In genomic region chrII:10868670-10869246, ce11 we compare ENCODE assay signal across 1 worm cellular context.
A peak's percentile ranks its signal among the peaks of the same experiment; 100 is the strongest.
TF ChIP-seq lines count a peak whose summit lies in the region.

gmps-1 (minus strand) TSS chrII:10868720.
cap-2 (plus strand) TSS chrII:10869196.

TF ChIP-seq in whole organism, L4 larva, 104 proteins besides CTCF, POLR2A, EP300 and RAD21 (continued from another document):
- TF ChIP-seq duxl-1 (tag; optimal IDR thresholded peaks at IDR 0.05; lab: Kevin White, UChicago; ENCODE audit: poor library complexity), result peak; percentile 94
- TF ChIP-seq R02D3.7 (tag; optimal IDR thresholded peaks at IDR 0.05; lab: Kevin White, UChicago), result peak; percentile 48
- TF ChIP-seq nhr-76 (tag; optimal IDR thresholded peaks at IDR 0.05; lab: Kevin White, UChicago), result peak; percentile 35
- peak; percentile 70 for TF ChIP-seq unc-130 (GFP tag; optimal IDR thresholded peaks at IDR 0.05; lab: Kevin White, UChicago)
- peak; percentile 95 for TF ChIP-seq ceh-20 (GFP tag; IDR thresholded peaks at IDR 0.05; lab: Robert Waterston, UW)
- no peak for TF ChIP-seq daf-12 (tag; optimal IDR thresholded peaks at IDR 0.05; lab: Kevin White, UChicago)
- TF ChIP-seq T20F7.1 (GFP tag; optimal IDR thresholded peaks at IDR 0.05; lab: Kevin White, UChicago), result peak; percentile 89
- peak; percentile 83 for TF ChIP-seq php-3 (GFP tag; IDR thresholded peaks at IDR 0.05; lab: Robert Waterston, UW)
- peak; percentile 74 for TF ChIP-seq set-16 (GFP tag; IDR thresholded peaks at IDR 0.05; lab: Robert Waterston, UW)
- TF ChIP-seq nhr-48 (tag; optimal IDR thresholded peaks at IDR 0.05; lab: Kevin White, UChicago), result peak; percentile 90
- TF ChIP-seq D1046.2 (GFP tag; IDR thresholded peaks at IDR 0.05; lab: Robert Waterston, UW), result peak; percentile 7; the same call in 1 of the 2 replicates
- peak; percentile 79 for TF ChIP-seq jun-1 (tag; optimal IDR thresholded peaks at IDR 0.05; lab: Kevin White, UChicago)
- peak; percentile 12 for TF ChIP-seq pqm-1 (tag; optimal IDR thresholded peaks at IDR 0.05; lab: Kevin White, UChicago)
- TF ChIP-seq F26F4.8 (GFP tag; conservative IDR thresholded peaks at IDR 0.05; lab: Robert Waterston, UW), result no peak
- TF ChIP-seq nhr-41 (GFP tag; IDR thresholded peaks at IDR 0.05; lab: Robert Waterston, UW), result no peak
- peak; percentile 61 to 78 for TF ChIP-seq mdl-1 (tag; optimal IDR thresholded peaks at IDR 0.05; lab: Kevin White, UChicago)
- peak; percentile 75 for TF ChIP-seq ces-1 (GFP tag; optimal IDR thresholded peaks at IDR 0.05; lab: Kevin White, UChicago)
- TF ChIP-seq lin-39 (tag; optimal IDR thresholded peaks at IDR 0.05; lab: Kevin White, UChicago), result peak; percentile 67
- TF ChIP-seq nhr-77 (tag; optimal IDR thresholded peaks at IDR 0.05; lab: Kevin White, UChicago), result peak; percentile 96
- TF ChIP-seq nhr-10 (tag; optimal IDR thresholded peaks at IDR 0.05; lab: Kevin White, UChicago), result peak; percentile 19
- peak; percentile 95 for TF ChIP-seq rbr-2 (tag; optimal IDR thresholded peaks at IDR 0.05; lab: Kevin White, UChicago)
- TF ChIP-seq ZK337.2 (GFP tag; IDR thresholded peaks at IDR 0.05; lab: Robert Waterston, UW), result peak; percentile 89
- TF ChIP-seq nhr-111 (GFP tag; optimal IDR thresholded peaks at IDR 0.05; lab: Kevin White, UChicago), result no peak
- no peak for TF ChIP-seq zip-11 (GFP tag; IDR thresholded peaks at IDR 0.05; lab: Robert Waterston, UW)
- peak; percentile 95 for TF ChIP-seq dmd-6 (GFP tag; IDR thresholded peaks at IDR 0.05; lab: Robert Waterston, UW)
- no peak for TF ChIP-seq cey-2 (tag; optimal IDR thresholded peaks at IDR 0.05; lab: Kevin White, UChicago; ENCODE audit: borderline replicate concordance, insufficient read depth)
- TF ChIP-seq pha-4 (GFP tag; IDR thresholded peaks at IDR 0.05; lab: Robert Waterston, UW), result peak; percentile 96
- TF ChIP-seq pha-4 (tag; optimal IDR thresholded peaks at IDR 0.05; lab: Kevin White, UChicago), result no peak
- no peak for TF ChIP-seq F44E2.7 (GFP tag; IDR thresholded peaks at IDR 0.05; lab: Robert Waterston, UW)
- TF ChIP-seq Y48G9A.11 (GFP tag; IDR thresholded peaks at IDR 0.05; lab: Robert Waterston, UW), result peak; percentile 78
- peak; percentile 92 for TF ChIP-seq egl-43 (GFP tag; IDR thresholded peaks at IDR 0.05; lab: Robert Waterston, UW)
TF ChIP-seq in whole organism, L4 larva: peak in this region for 83.
